Worm (Caenorhabditis elegans) whole organism, young adult: Measurements from ENCODE around the gene npr-3.

Experiments used
- Y79H2A.3 ChIP-seq: fragments of 200-800 bp; sonication (Bioruptor generic); conservative IDR thresholded peaks from 2 replicates; pipeline ENCODE4 v1.3.6; 2022; ENCODE audit warnings: missing genetic modification reagents, missing genetic modification characterization, missing compliant biosample characterization
- attf-5 ChIP-seq: fragments of 200-800 bp; sonication (Bioruptor generic); optimal IDR thresholded peaks from 2 replicates; lab custom pipeline; 2018; ENCODE audit warnings: mild to moderate bottlenecking, missing genetic modification characterization, missing compliant biosample characterization
- dpl-1 ChIP-seq: fragments of 150-350 bp; optimal IDR thresholded peaks from 2 replicates; lab custom pipeline; 2014; ENCODE audit warnings: missing biosample characterization, missing genetic modification reagents, missing genetic modification characterization
- madf-3 ChIP-seq: fragments of 200-800 bp; sonication (Bioruptor generic); IDR thresholded peaks from 2 replicates; pipeline ENCODE4 v1.3.6; 2022; ENCODE audit warnings: missing genetic modification reagents, missing genetic modification characterization, missing compliant biosample characterization
- nhr-90 ChIP-seq: sonication (generic microtip); optimal IDR thresholded peaks from 2 replicates; lab custom pipeline; 2016; ENCODE audit warnings: missing genotype, mild to moderate bottlenecking, missing genetic modification characterization, missing compliant biosample characterization
- sptf-2 ChIP-seq: fragments of 200-800 bp; sonication (Bioruptor generic); optimal IDR thresholded peaks from 2 replicates; lab custom pipeline; 2018; ENCODE audit warnings: mild to moderate bottlenecking, missing genetic modification characterization, missing compliant biosample characterization
- unc-62 ChIP-seq: fragments of 150-350 bp; optimal IDR thresholded peaks from 2 replicates; lab custom pipeline; 2014; ENCODE audit warnings: missing biosample characterization, missing genetic modification reagents, missing genetic modification characterization

DNA sequence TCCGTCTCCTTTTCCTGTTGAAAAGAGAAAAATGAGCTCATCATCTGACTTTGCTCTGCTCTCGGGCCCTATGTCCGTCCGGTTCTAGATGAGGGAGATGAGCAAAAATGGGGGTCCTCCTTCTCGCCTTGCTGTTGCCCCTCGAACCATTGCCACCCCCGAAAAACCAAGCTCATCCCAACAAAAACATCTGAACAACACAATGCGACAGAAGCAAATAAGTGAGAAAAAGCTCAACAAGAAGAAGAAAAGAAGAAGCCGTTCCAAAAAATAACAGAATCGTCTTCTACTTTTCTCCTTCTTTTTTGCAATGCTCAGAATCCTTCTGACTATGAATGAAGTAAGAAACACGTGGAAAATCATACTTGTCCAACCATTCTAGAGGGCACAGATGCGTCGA lies 4.0 kb upstream of the npr-3 start:
- TF ChIP-seq nhr-90 (tag; lab: Kevin White, UChicago) (no peak), unc-62 (GFP tag; lab: Kevin White, UChicago) (no peak), dpl-1 (GFP tag; lab: Kevin White, UChicago) (no peak), attf-5 (no peak), madf-3 (GFP tag; lab: Robert Waterston, UW) (no peak), sptf-2 (GFP tag; lab: Kevin White, UChicago) (no peak), Y79H2A.3 (GFP tag; lab: Robert Waterston, UW) (no peak)
